Fruit fly (Drosophila melanogaster): Measurements from ENCODE around the gene Cad87A.

The Cad87A gene

DNA sequence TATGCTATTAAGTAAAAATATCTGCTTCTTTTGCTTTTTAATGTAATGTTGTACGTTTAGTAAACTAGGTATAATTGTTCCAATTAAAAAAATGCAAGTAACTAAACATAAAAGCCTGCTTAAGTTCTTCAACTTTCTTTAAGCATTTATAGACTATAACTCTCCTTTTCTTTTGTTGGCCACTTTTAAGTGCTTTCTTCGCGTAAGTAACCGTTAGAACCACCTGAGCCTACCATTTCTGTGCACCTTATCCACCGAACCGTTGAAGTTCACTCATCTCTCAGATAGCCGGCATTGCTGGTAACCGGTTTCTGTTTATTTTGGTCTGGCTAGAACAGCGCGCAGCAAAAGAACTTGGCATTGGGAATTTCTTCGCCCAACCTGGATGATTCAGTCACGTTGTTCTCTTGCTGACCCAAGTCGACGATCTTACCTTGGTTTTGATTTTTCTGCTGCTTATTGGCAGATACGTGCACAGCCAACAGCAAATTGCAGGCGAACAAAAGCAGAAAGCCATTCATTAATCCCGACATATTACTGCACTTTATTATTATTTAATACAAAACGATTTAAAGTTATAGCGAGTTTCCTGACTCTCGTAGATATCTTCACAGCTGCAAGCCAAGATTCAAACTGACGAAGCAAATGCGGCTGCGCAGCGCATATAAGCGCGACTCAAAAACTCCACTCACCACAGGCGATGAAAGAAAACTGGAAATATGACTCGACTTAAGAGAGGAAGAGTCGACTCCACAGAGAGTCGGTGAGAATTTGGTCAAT is 27.8 kb upstream of the Cad87A start, which contains the start of gene CG10005 (continued):
- TF ChIP-seq crol (GFP tag; IDR thresholded peaks at IDR 0.05) (no peak), CG10431 (GFP tag; optimal IDR thresholded peaks at IDR 0.05) (no peak), cato (GFP tag; optimal IDR thresholded peaks at IDR 0.05; ENCODE audit: borderline replicate concordance) (no peak), D19A (tag; optimal IDR thresholded peaks at IDR 0.05) (no peak), CkIIα-i1 (GFP tag; IDR thresholded peaks at IDR 0.05) (no peak), dati (GFP tag; IDR thresholded peaks at IDR 0.05) (no peak), CG14710 (tag; optimal IDR thresholded peaks at IDR 0.05) (no peak), Trl (optimal IDR thresholded peaks at IDR 0.05) (peak; percentile 40 to 67), Trl (GFP tag; optimal IDR thresholded peaks at IDR 0.05) (no peak), gt (GFP tag; IDR thresholded peaks at IDR 0.05) (no peak), gfzf (GFP tag; optimal IDR thresholded peaks at IDR 0.05) (no peak), chm (GFP tag; IDR thresholded peaks at IDR 0.05) (no peak), ftz-f1 (GFP tag; optimal IDR thresholded peaks at IDR 0.05) (no peak), MTF-1 (GFP tag; optimal IDR thresholded peaks at IDR 0.05; ENCODE audit: borderline replicate concordance) (no peak), CG11456 (GFP tag; IDR thresholded peaks at IDR 0.05) (no peak), TFAM (GFP tag; optimal IDR thresholded peaks at IDR 0.05) (no peak), CG11085 (GFP tag; IDR thresholded peaks at IDR 0.05) (0 out of 2 replicates have a peak, but pooled peaks have one; percentile 26), tx (GFP tag; optimal IDR thresholded peaks at IDR 0.05) (no peak), row (GFP tag; IDR thresholded peaks at IDR 0.05) (no peak), CG15514 (GFP tag; optimal IDR thresholded peaks at IDR 0.05) (no peak), H15 (GFP tag; IDR thresholded peaks at IDR 0.05) (0 out of 3 replicates have a peak, but pooled peaks have one; percentile 12), zfh1 (GFP tag; IDR thresholded peaks at IDR 0.05) (no peak), ara (GFP tag; IDR thresholded peaks at IDR 0.05) (no peak), Scr (GFP tag; IDR thresholded peaks at IDR 0.05; ENCODE audit: partially characterized antibody) (no peak), CG1529 (GFP tag; optimal IDR thresholded peaks at IDR 0.05) (no peak)

dm6 chr3R:11974631-11975030 is 25.7 kb upstream of the Cad87A start, which contains the start of gene Tango9:
Gene Tango9 (minus strand): TSS chr3R:11974910.
- no peak for TF ChIP-seq Chrac-16 (GFP tag; optimal IDR thresholded peaks at IDR 0.05)
- peak; percentile 1 for TF ChIP-seq CG13424 (tag; optimal IDR thresholded peaks at IDR 0.05)
- no peak for TF ChIP-seq Gug (GFP tag; IDR thresholded peaks at IDR 0.05)
- TF ChIP-seq Dip2 (GFP tag; IDR thresholded peaks at IDR 0.05) = no peak
- TF ChIP-seq CG3065 (GFP tag; optimal IDR thresholded peaks at IDR 0.05) = no peak
- TF ChIP-seq CG10543 (GFP tag; optimal IDR thresholded peaks at IDR 0.05) = no peak
- TF ChIP-seq pros (GFP tag; optimal IDR thresholded peaks at IDR 0.05) = no peak
- TF ChIP-seq Max (GFP tag; optimal IDR thresholded peaks at IDR 0.05) = no peak
- no peak for TF ChIP-seq CG2889 (GFP tag; IDR thresholded peaks at IDR 0.05)
- TF ChIP-seq CG30020 (tag; optimal IDR thresholded peaks at IDR 0.05) = peak; percentile 11
- no peak for TF ChIP-seq CG17568 (GFP tag; optimal IDR thresholded peaks at IDR 0.05)
- TF ChIP-seq wdn (GFP tag; IDR thresholded peaks at IDR 0.05) = no peak
- no peak for TF ChIP-seq CG17612 (GFP tag; IDR thresholded peaks at IDR 0.05)
- TF ChIP-seq chn (GFP tag; optimal IDR thresholded peaks at IDR 0.05) = no peak
- no peak for TF ChIP-seq CG1529 (GFP tag; optimal IDR thresholded peaks at IDR 0.05)
- no peak for TF ChIP-seq inv (GFP tag; IDR thresholded peaks at IDR 0.05; ENCODE audit: partially characterized antibody)
- TF ChIP-seq Pdp1 (GFP tag; optimal IDR thresholded peaks at IDR 0.05) = peak in 1 of 2 experiments; percentile 18
- no peak for TF ChIP-seq cato (GFP tag; optimal IDR thresholded peaks at IDR 0.05; ENCODE audit: borderline replicate concordance)
- TF ChIP-seq CG15011 (GFP tag; optimal IDR thresholded peaks at IDR 0.05) = no peak
- no peak for TF ChIP-seq ap (GFP tag; IDR thresholded peaks at IDR 0.05)
- no peak for TF ChIP-seq Opbp (GFP tag; IDR thresholded peaks at IDR 0.05; ENCODE audit: partially characterized antibody)
- no peak for TF ChIP-seq NK7.1 (GFP tag; optimal IDR thresholded peaks at IDR 0.05)
- TF ChIP-seq CG13775 (GFP tag; optimal IDR thresholded peaks at IDR 0.05) = no peak
- TF ChIP-seq CG14710 (tag; optimal IDR thresholded peaks at IDR 0.05) = peak; percentile 59
- no peak for TF ChIP-seq Oli (tag; optimal IDR thresholded peaks at IDR 0.05)
- TF ChIP-seq B-H2 (GFP tag; optimal IDR thresholded peaks at IDR 0.05) = peak; percentile 23
- TF ChIP-seq jing (GFP tag; optimal IDR thresholded peaks at IDR 0.05) = no peak
- TF ChIP-seq Hsf (GFP tag; optimal IDR thresholded peaks at IDR 0.05) = peak; percentile 9

Data from whole organism, embryonic.